Worm (Caenorhabditis elegans): ENCODE data around the gene C13E3.1.
A peak's percentile ranks its signal among the peaks of the same experiment; 100 is the strongest.

C13E3.1 gene

DNA sequence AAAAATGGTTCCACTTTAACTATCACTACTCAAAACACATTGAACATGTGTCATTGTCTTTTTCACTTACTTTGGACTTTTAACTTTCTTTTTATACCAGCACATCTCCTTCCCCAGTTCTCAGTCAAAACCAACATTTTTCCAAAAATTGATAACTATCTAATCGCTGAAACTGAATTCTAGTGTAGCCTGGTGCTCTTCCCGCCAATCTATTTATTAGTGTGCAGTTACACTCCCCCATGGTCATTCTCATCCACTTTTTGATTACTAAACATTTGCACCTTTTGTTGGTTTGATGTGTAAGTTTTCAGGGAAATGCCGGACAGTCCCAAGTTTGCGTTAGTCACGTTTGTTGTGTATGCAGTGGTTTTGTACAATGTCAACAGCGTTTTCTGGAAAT is 41.3 kb downstream of the C13E3.1 start:
- TF ChIP-seq dve-1 (tag; optimal IDR thresholded peaks at IDR 0.05; ENCODE audit: insufficient read depth), result peak; percentile 55
- no peak for TF ChIP-seq daf-16 (GFP tag; optimal IDR thresholded peaks at IDR 0.05)
- peak; percentile 35 for TF ChIP-seq daf-16 (tag; optimal IDR thresholded peaks at IDR 0.05)
- TF ChIP-seq nhr-28 (tag; optimal IDR thresholded peaks at IDR 0.05), result peak; percentile 50
- TF ChIP-seq nhr-76 (tag; optimal IDR thresholded peaks at IDR 0.05), result no peak
- peak; percentile 40; the same call in 1 of the 2 replicates for TF ChIP-seq dmd-6 (GFP tag; IDR thresholded peaks at IDR 0.05)
- TF ChIP-seq pqm-1 (tag; optimal IDR thresholded peaks at IDR 0.05), result peak; percentile 61
- TF ChIP-seq T20F7.1 (GFP tag; optimal IDR thresholded peaks at IDR 0.05), result peak; percentile 4
- TF ChIP-seq dmd-8 (GFP tag; IDR thresholded peaks at IDR 0.05), result no peak
- TF ChIP-seq nhr-10 (tag; optimal IDR thresholded peaks at IDR 0.05), result no peak
- peak in 1 of 2 experiments; percentile 52 for TF ChIP-seq unc-62 (GFP tag; optimal IDR thresholded peaks at IDR 0.05 in 1 of 2)
- TF ChIP-seq unc-62 (tag; optimal IDR thresholded peaks at IDR 0.05), result no peak
- TF ChIP-seq hlh-11 (tag; optimal IDR thresholded peaks at IDR 0.05), result peak; percentile 36
- TF ChIP-seq F44E2.7 (GFP tag; IDR thresholded peaks at IDR 0.05), result no peak

DNA sequence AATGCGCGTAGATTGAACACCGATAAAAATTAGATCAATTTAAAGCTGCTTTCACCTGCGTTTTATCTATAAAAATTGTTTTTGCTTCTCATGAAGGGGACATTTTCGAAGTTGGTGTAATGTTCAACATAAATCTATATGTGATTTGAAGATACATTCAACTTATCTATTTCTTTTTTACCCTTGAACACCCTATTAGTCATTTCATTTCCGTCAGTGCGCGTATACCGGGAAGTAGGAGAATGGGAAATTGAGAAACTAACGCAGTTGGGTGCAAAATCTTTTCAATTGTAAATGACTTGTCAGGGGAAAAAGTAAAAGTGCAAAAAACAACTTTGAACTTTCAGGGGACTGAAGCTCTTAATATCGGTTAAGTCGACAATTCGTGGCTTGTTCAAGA is 42.1 kb downstream of the C13E3.1 start:
- no peak for TF ChIP-seq vab-7 (GFP tag; IDR thresholded peaks at IDR 0.05)
- peak; percentile 86 for TF ChIP-seq aha-1 (tag)
- peak; percentile 56 for TF ChIP-seq nhr-48 (tag; optimal IDR thresholded peaks at IDR 0.05)

DNA sequence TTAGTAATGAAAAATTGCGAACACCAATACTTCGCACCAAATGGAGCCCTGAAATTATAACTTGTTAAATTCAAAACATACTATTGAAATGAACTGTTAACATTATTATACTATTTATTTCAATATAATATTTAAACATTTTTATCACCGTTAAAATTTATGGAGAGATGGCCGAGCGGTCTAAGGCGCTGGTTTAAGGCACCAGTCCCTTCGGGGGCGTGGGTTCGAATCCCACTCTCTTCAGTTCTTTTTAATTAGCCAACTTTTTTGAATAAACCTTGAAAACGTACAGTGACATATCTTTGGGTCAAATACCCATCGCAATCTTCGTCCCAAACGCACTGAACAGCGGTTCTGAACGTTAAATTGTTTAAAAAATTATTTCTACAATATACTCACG is 46.5 kb downstream of the C13E3.1 start:
- TF ChIP-seq daf-8 (GFP tag; IDR thresholded peaks at IDR 0.05), result 0 out of 2 replicates have a peak, but pooled peaks have one; percentile 49
- no peak for TF ChIP-seq F49E8.2 (tag; optimal IDR thresholded peaks at IDR 0.05; ENCODE audit: borderline replicate concordance)
- peak; percentile 19 for TF ChIP-seq nhr-48 (tag; optimal IDR thresholded peaks at IDR 0.05)
- 0 out of 2 replicates have a peak, but pooled peaks have one; percentile 46 for TF ChIP-seq F26F4.8 (GFP tag; conservative IDR thresholded peaks at IDR 0.05)
- TF ChIP-seq lin-13 (GFP tag; optimal IDR thresholded peaks at IDR 0.05), result no peak
- peak in 1 of 2 experiments; percentile 74 for TF ChIP-seq daf-16 (GFP tag; optimal IDR thresholded peaks at IDR 0.05)
- peak; percentile 39 for TF ChIP-seq daf-16 (tag; optimal IDR thresholded peaks at IDR 0.05)
- no peak for TF ChIP-seq ceh-82 (tag; optimal IDR thresholded peaks at IDR 0.05)
- TF ChIP-seq dmd-6 (GFP tag; IDR thresholded peaks at IDR 0.05), result peak; percentile 36
- TF ChIP-seq php-3 (GFP tag; IDR thresholded peaks at IDR 0.05), result 0 out of 2 replicates have a peak, but pooled peaks have one; percentile 19
- TF ChIP-seq mes-2 (tag; optimal IDR thresholded peaks at IDR 0.05; ENCODE audit: poor library complexity, severe bottlenecking), result peak; percentile 56
- TF ChIP-seq nhr-77 (tag; optimal IDR thresholded peaks at IDR 0.05), result no peak
- TF ChIP-seq daf-19 (GFP tag; conservative IDR thresholded peaks at IDR 0.05), result no peak
- TF ChIP-seq zfp-3 (GFP tag; conservative IDR thresholded peaks at IDR 0.05), result peak; percentile 55; the same call in 1 of the 2 replicates
- TF ChIP-seq arid-1 (GFP tag; conservative IDR thresholded peaks at IDR 0.05), result peak; percentile 56; the same call in 1 of the 2 replicates
- TF ChIP-seq egl-43 (GFP tag; IDR thresholded peaks at IDR 0.05), result peak; percentile 71; the same call in 1 of the 2 replicates
- TF ChIP-seq ceh-28 (tag; optimal IDR thresholded peaks at IDR 0.05), result no peak
- peak; percentile 2 for TF ChIP-seq duxl-1 (tag; optimal IDR thresholded peaks at IDR 0.05; ENCODE audit: poor library complexity)
- TF ChIP-seq D1046.2 (GFP tag; IDR thresholded peaks at IDR 0.05), result peak; percentile 69; the same call in 1 of the 2 replicates
- peak; percentile 24 for TF ChIP-seq F10B5.3 (tag; optimal IDR thresholded peaks at IDR 0.05)
- TF ChIP-seq nhr-6 (tag; optimal IDR thresholded peaks at IDR 0.05), result no peak
- peak; percentile 41; the same call in 1 of the 2 replicates for TF ChIP-seq mdt-29 (GFP tag; IDR thresholded peaks at IDR 0.05)
- peak; percentile 63 for TF ChIP-seq lin-38 (GFP tag; IDR thresholded peaks at IDR 0.05)
- TF ChIP-seq nhr-25 (tag; optimal IDR thresholded peaks at IDR 0.05; ENCODE audit: borderline replicate concordance, insufficient read depth), result no peak
- TF ChIP-seq tra-1 (GFP tag; IDR thresholded peaks at IDR 0.05), result peak; percentile 54; the same call in 1 of the 2 replicates
- peak; percentile 83; the same call in 1 of the 2 replicates for TF ChIP-seq pha-4 (GFP tag; IDR thresholded peaks at IDR 0.05)
- no peak for TF ChIP-seq pha-4 (tag; optimal IDR thresholded peaks at IDR 0.05)
- no peak for TF ChIP-seq R02D3.7 (tag; optimal IDR thresholded peaks at IDR 0.05)
- TF ChIP-seq aly-2 (tag; optimal IDR thresholded peaks at IDR 0.05), result no peak
- TF ChIP-seq dmd-8 (GFP tag; IDR thresholded peaks at IDR 0.05), result peak; percentile 18; the same call in 1 of the 2 replicates
- no peak for TF ChIP-seq ctbp-1 (GFP tag; IDR thresholded peaks at IDR 0.05)
- TF ChIP-seq F44E2.7 (GFP tag; IDR thresholded peaks at IDR 0.05), result 0 out of 2 replicates have a peak, but pooled peaks have one; percentile 54
- TF ChIP-seq hlh-11 (tag; optimal IDR thresholded peaks at IDR 0.05), result no peak
- 0 out of 2 replicates have a peak, but pooled peaks have one; percentile 32 for TF ChIP-seq ZK337.2 (GFP tag; IDR thresholded peaks at IDR 0.05)
- TF ChIP-seq ceh-44 (GFP tag; IDR thresholded peaks at IDR 0.05), result peak; percentile 51; the same call in 1 of the 2 replicates
- TF ChIP-seq lsy-2 (tag; optimal IDR thresholded peaks at IDR 0.05), result peak in 1 of 2 experiments; percentile 8
